Worm (Caenorhabditis elegans) whole organism, L4 larva: ENCODE results near the gene ZC262.7.

Experiments
- ces-1 ChIP-seq: fragments of 150-350 bp; sonication (generic microtip); optimal IDR thresholded peaks from 4 replicates; lab custom pipeline; 2014; ENCODE audit warnings: missing biosample characterization, missing genetic modification reagents, missing genetic modification characterization
- daf-19 ChIP-seq: fragments of 200-800 bp; sonication (Bioruptor generic); conservative IDR thresholded peaks from 2 replicates; pipeline ENCODE4 v1.3.6; 2022; ENCODE audit warnings: missing genetic modification characterization, missing compliant biosample characterization
- ztf-11 ChIP-seq: fragments of 150-350 bp; optimal IDR thresholded peaks from 2 replicates; lab custom pipeline; 2014; ENCODE audit warnings: missing biosample characterization, missing genetic modification characterization

DNA sequence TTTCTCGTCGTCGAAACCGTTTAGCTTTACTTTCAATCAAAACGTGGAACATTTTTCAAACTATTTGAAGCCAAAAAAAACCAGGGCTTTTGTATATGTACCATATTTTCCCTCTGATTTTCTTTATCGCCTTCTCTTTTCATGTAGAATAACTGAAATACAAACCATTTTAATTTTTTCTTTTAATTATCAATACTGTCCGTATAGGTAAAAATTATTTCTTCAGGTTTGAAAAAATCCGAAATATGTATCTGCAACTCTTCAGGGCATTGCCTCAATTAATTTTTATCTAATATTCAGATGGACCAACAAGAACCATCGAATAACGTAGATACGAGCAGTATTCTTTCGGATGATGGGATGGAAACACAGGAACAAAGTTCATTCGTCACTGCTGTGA, 30.9 kb upstream of the ZC262.7 start, which contains the start of gene met-2:
- no peak for TF ChIP-seq ces-1 (GFP tag; lab: Kevin White, UChicago)
- no peak for TF ChIP-seq ztf-11 (tag; lab: Kevin White, UChicago)
- no peak for TF ChIP-seq daf-19
